Fruit fly (Drosophila melanogaster): Measurements from ENCODE around the gene Kap-alpha3.

Gene Kap-alpha3

dm6 chr3R:9559413-9560014 is 18.0 kb downstream of the Kap-alpha3 start, which contains the start of the genes AP-1mu and MBD-like (continued):
- peak; percentile 59 for TF ChIP-seq CG30020 (tag; optimal IDR thresholded peaks at IDR 0.05)
- peak; percentile 80 for TF ChIP-seq sd (tag; optimal IDR thresholded peaks at IDR 0.05)
- TF ChIP-seq cwo (GFP tag; optimal IDR thresholded peaks at IDR 0.05): no peak
- peak; percentile 50 for TF ChIP-seq CG14441 (GFP tag; IDR thresholded peaks at IDR 0.05)
- TF ChIP-seq CG7357 (GFP tag; IDR thresholded peaks at IDR 0.05): peak; percentile 29; the same call in 1 of the 3 replicates
- peak; percentile 47 for TF ChIP-seq shn (GFP tag; optimal IDR thresholded peaks at IDR 0.05)
- no peak for TF ChIP-seq CG6254 (GFP tag; optimal IDR thresholded peaks at IDR 0.05)
- peak; percentile 14; the same call in 1 of the 3 replicates for TF ChIP-seq Mrtf (GFP tag; IDR thresholded peaks at IDR 0.05)
- no peak for TF ChIP-seq Bgb (GFP tag; IDR thresholded peaks at IDR 0.05; ENCODE audit: partially characterized antibody)
- no peak for TF ChIP-seq CrebB (tag; optimal IDR thresholded peaks at IDR 0.05)
- TF ChIP-seq CG3163 (GFP tag; optimal IDR thresholded peaks at IDR 0.05): no peak
- TF ChIP-seq hkb (optimal IDR thresholded peaks at IDR 0.05): peak; percentile 88
- TF ChIP-seq hkb (GFP tag; IDR thresholded peaks at IDR 0.05): 0 out of 2 replicates have a peak, but pooled peaks have one; percentile 42
- peak; percentile 80 for TF ChIP-seq HmgZ (tag; optimal IDR thresholded peaks at IDR 0.05)
- TF ChIP-seq B-H1 (GFP tag; IDR thresholded peaks at IDR 0.05): peak; percentile 47; the same call in 2 of the 3 replicates
- TF ChIP-seq sima (GFP tag; optimal IDR thresholded peaks at IDR 0.05): no peak
- TF ChIP-seq pfk (GFP tag; optimal IDR thresholded peaks at IDR 0.05): no peak
- TF ChIP-seq CG9932 (GFP tag; IDR thresholded peaks at IDR 0.05): peak; percentile 83
- TF ChIP-seq Ravus (GFP tag; IDR thresholded peaks at IDR 0.05): no peak
- TF ChIP-seq Xrp1 (GFP tag; IDR thresholded peaks at IDR 0.05): peak; percentile 50
- no peak for TF ChIP-seq org-1 (GFP tag; optimal IDR thresholded peaks at IDR 0.05)
- no peak for TF ChIP-seq tio (GFP tag; optimal IDR thresholded peaks at IDR 0.05)
- peak; percentile 62 for TF ChIP-seq bab2 (GFP tag; optimal IDR thresholded peaks at IDR 0.05)
- TF ChIP-seq Awh (GFP tag; IDR thresholded peaks at IDR 0.05): no peak
- peak; percentile 28 for TF ChIP-seq Atf-2 (GFP tag; optimal IDR thresholded peaks at IDR 0.05)
- peak; percentile 31 for TF ChIP-seq CG13296 (GFP tag; optimal IDR thresholded peaks at IDR 0.05)
- peak; percentile 30 for TF ChIP-seq CG12236 (GFP tag; optimal IDR thresholded peaks at IDR 0.05)
- no peak for TF ChIP-seq CG11504 (tag; optimal IDR thresholded peaks at IDR 0.05)
- TF ChIP-seq ash1 (GFP tag; optimal IDR thresholded peaks at IDR 0.05): no peak
- no peak for TF ChIP-seq otp (GFP tag; IDR thresholded peaks at IDR 0.05)
- TF ChIP-seq abd-A (tag; optimal IDR thresholded peaks at IDR 0.05): no peak
- TF ChIP-seq Fer2 (tag; optimal IDR thresholded peaks at IDR 0.05): peak; percentile 11
- TF ChIP-seq CG17802 (tag; optimal IDR thresholded peaks at IDR 0.05): peak; percentile 17
- TF ChIP-seq Nf-YC (tag; optimal IDR thresholded peaks at IDR 0.05): peak; percentile 62
- peak; percentile 60 for TF ChIP-seq CG9817 (tag; optimal IDR thresholded peaks at IDR 0.05)
- peak; percentile 0 for TF ChIP-seq Blimp-1 (GFP tag; optimal IDR thresholded peaks at IDR 0.05)
- TF ChIP-seq CTCF (GFP tag; optimal IDR thresholded peaks at IDR 0.05): no peak
- TF ChIP-seq Myb (GFP tag; optimal IDR thresholded peaks at IDR 0.05): peak; percentile 48
- peak; percentile 85 for TF ChIP-seq row (GFP tag; IDR thresholded peaks at IDR 0.05)
- peak; percentile 30 for TF ChIP-seq dm (GFP tag; optimal IDR thresholded peaks at IDR 0.05)
- TF ChIP-seq CG6272 (GFP tag; IDR thresholded peaks at IDR 0.05): peak; percentile 61; the same call in 1 of the 2 replicates
- TF ChIP-seq Usf (GFP tag; optimal IDR thresholded peaks at IDR 0.05): no peak
- TF ChIP-seq NC2β (GFP tag; optimal IDR thresholded peaks at IDR 0.05): peak; percentile 76
- no peak for TF ChIP-seq Dfd (GFP tag; optimal IDR thresholded peaks at IDR 0.05)
- TF ChIP-seq gsb-n (tag; optimal IDR thresholded peaks at IDR 0.05): no peak
- TF ChIP-seq ftz-f1 (GFP tag; optimal IDR thresholded peaks at IDR 0.05): no peak
- peak; percentile 62 for TF ChIP-seq CG18476 (GFP tag; optimal IDR thresholded peaks at IDR 0.05)
- no peak for TF ChIP-seq gsb (GFP tag; IDR thresholded peaks at IDR 0.05)
- TF ChIP-seq Elba2 (GFP tag; optimal IDR thresholded peaks at IDR 0.05): peak; percentile 99
- no peak for TF ChIP-seq ATbp (GFP tag; optimal IDR thresholded peaks at IDR 0.05)
- no peak for TF ChIP-seq CG5245 (GFP tag; optimal IDR thresholded peaks at IDR 0.05)
- peak; percentile 30 for TF ChIP-seq crc (GFP tag; optimal IDR thresholded peaks at IDR 0.05)

All from whole organism, embryonic.